Fruit fly (Drosophila melanogaster) whole organism, embryonic: Measurements from ENCODE around the gene CG3841.

Experiments used
- BEAF-32 ChIP-seq: fragments of 200-800 bp; sonication (Bioruptor generic); optimal IDR thresholded peaks from 3 replicates; lab custom pipeline; 2017; ENCODE audit warnings: missing biosample characterization, missing genetic modification characterization, mild to moderate bottlenecking, moderate library complexity, missing genetic modification reagents
- CG10366 ChIP-seq: fragments of 200-800 bp; sonication (Bioruptor generic); IDR thresholded peaks from 2 replicates; pipeline ENCODE4 v1.3.6; 2022; ENCODE audit warnings: missing biosample characterization, missing genetic modification characterization
- CG12155 ChIP-seq: fragments of 200-800 bp; sonication (Bioruptor generic); optimal IDR thresholded peaks from 3 replicates; lab custom pipeline; 2016; ENCODE audit warnings: missing biosample characterization, missing genetic modification characterization
- CG12299 ChIP-seq: fragments of 200-800 bp; sonication (Bioruptor generic); optimal IDR thresholded peaks from 2 replicates; lab custom pipeline; 2018; ENCODE audit warnings: missing biosample characterization, mild to moderate bottlenecking, missing genetic modification characterization
- CG13894 ChIP-seq: fragments of 200-800 bp; sonication (Bioruptor generic); optimal IDR thresholded peaks from 3 replicates; lab custom pipeline; 2018; ENCODE audit warnings: missing biosample characterization, mild to moderate bottlenecking, missing genetic modification characterization, moderate library complexity
- CG14965 ChIP-seq: fragments of 200-800 bp; sonication (Bioruptor generic); optimal IDR thresholded peaks from 2 replicates; lab custom pipeline; 2016; ENCODE audit warnings: missing biosample characterization, missing genetic modification characterization, borderline replicate concordance
- CG15011 ChIP-seq: fragments of 200-800 bp; sonication (Bioruptor generic); optimal IDR thresholded peaks from 3 replicates; lab custom pipeline; 2018; ENCODE audit warnings: missing biosample characterization, mild to moderate bottlenecking, missing genetic modification characterization
- CG15601 ChIP-seq: fragments of 200-800 bp; sonication (Bioruptor generic); optimal IDR thresholded peaks from 3 replicates; lab custom pipeline; 2019; ENCODE audit warnings: missing biosample characterization, mild to moderate bottlenecking, missing genetic modification characterization, moderate library complexity
- CG17359 ChIP-seq: fragments of 200-800 bp; sonication (Bioruptor generic); optimal IDR thresholded peaks from 3 replicates; lab custom pipeline; 2018; ENCODE audit warnings: missing biosample characterization, mild to moderate bottlenecking, missing genetic modification characterization, moderate library complexity
- CG17612 ChIP-seq: fragments of 200-800 bp; sonication (Bioruptor generic); IDR thresholded peaks from 2 replicates; pipeline ENCODE4 v1.3.6; 2022; ENCODE audit warnings: missing biosample characterization, missing genetic modification characterization
- CG3281 ChIP-seq: fragments of 200-800 bp; sonication (Bioruptor generic); optimal IDR thresholded peaks from 3 replicates; lab custom pipeline; 2017; ENCODE audit warnings: missing biosample characterization, mild to moderate bottlenecking, missing genetic modification characterization
- CG6175 ChIP-seq: fragments of 200-800 bp; sonication (Bioruptor generic); IDR thresholded peaks from 3 replicates; pipeline ENCODE4 v1.3.6; 2022; ENCODE audit warnings: missing biosample characterization, missing genetic modification characterization
- CG9437 ChIP-seq: fragments of 200-800 bp; sonication (Bioruptor generic); optimal IDR thresholded peaks from 2 replicates; lab custom pipeline; 2018; ENCODE audit warnings: missing biosample characterization, mild to moderate bottlenecking, missing genetic modification characterization
- CG9797 ChIP-seq: fragments of 200-800 bp; sonication (Bioruptor generic); optimal IDR thresholded peaks from 3 replicates; lab custom pipeline; 2018; ENCODE audit warnings: missing biosample characterization, mild to moderate bottlenecking, missing genetic modification characterization
- CG9876 ChIP-seq: fragments of 200-800 bp; sonication (Bioruptor generic); optimal IDR thresholded peaks from 2 replicates; lab custom pipeline; 2016; ENCODE audit warnings: missing biosample characterization, missing genetic modification characterization
- CG9932 ChIP-seq: fragments of 200-800 bp; sonication (Bioruptor generic); IDR thresholded peaks from 2 replicates; pipeline ENCODE4 v1.3.6; 2022; ENCODE audit warnings: missing biosample characterization, missing genetic modification characterization
- D ChIP-seq, 2 experiments: fragments of 200-800 bp in 1 of 2; fragments of >200 bp in 1 of 2; sonication (Bioruptor generic) in 1 of 2; optimal IDR thresholded peaks; 2 replicates in 1 of 2; 3 replicates in 1 of 2; lab custom pipeline; 2017; ENCODE audit warnings: mild to moderate bottlenecking in 1 of 2, missing biosample characterization in 1 of 2, missing genetic modification characterization in 1 of 2, missing genetic modification reagents in 1 of 2
- D19B ChIP-seq: fragments of 200-800 bp; sonication (Bioruptor generic); optimal IDR thresholded peaks from 2 replicates; lab custom pipeline; 2017; ENCODE audit warnings: missing biosample characterization, mild to moderate bottlenecking, missing genetic modification characterization
- Dad ChIP-seq: fragments of 200-800 bp; sonication (Bioruptor generic); optimal IDR thresholded peaks from 3 replicates; lab custom pipeline; 2016; ENCODE audit warnings: missing biosample characterization, missing genetic modification characterization
- Dbx ChIP-seq: fragments of 200-800 bp; sonication (Bioruptor generic); IDR thresholded peaks from 3 replicates; pipeline ENCODE4 v1.3.6; 2022; ENCODE audit warnings: missing biosample characterization, missing genetic modification characterization
- Eip74EF ChIP-seq, 2 experiments: fragments of 200-800 bp in 1 of 2; fragments of >200 bp in 1 of 2; sonication (Bioruptor generic) in 1 of 2; optimal IDR thresholded peaks; 2 replicates each; lab custom pipeline; 2017 to 2019; ENCODE audit warnings: missing biosample characterization in 2 of 2, missing genetic modification characterization in 2 of 2, mild to moderate bottlenecking in 1 of 2, moderate library complexity in 1 of 2
- Gsc ChIP-seq: fragments of 200-800 bp; sonication (Bioruptor generic); IDR thresholded peaks from 2 replicates; pipeline ENCODE4 v1.3.6; 2022; ENCODE audit warnings: missing biosample characterization, missing genetic modification characterization
- Hr78 ChIP-seq, 2 experiments: fragments of 200-800 bp in 1 of 2; fragments of >200 bp in 1 of 2; sonication (Bioruptor generic) in 1 of 2; optimal IDR thresholded peaks; 2 replicates each; lab custom pipeline; 2017 to 2019; ENCODE audit warnings: missing biosample characterization in 2 of 2, missing genetic modification characterization in 2 of 2, mild to moderate bottlenecking in 1 of 2, moderate library complexity in 1 of 2
- Max ChIP-seq: fragments of 200-800 bp; sonication (Bioruptor generic); optimal IDR thresholded peaks from 2 replicates; lab custom pipeline; 2016; ENCODE audit warnings: missing biosample characterization, mild to moderate bottlenecking, missing genetic modification characterization
- Mrtf ChIP-seq: fragments of 200-800 bp; sonication (Bioruptor generic); IDR thresholded peaks from 3 replicates; pipeline ENCODE4 v1.3.6; 2022; ENCODE audit warnings: missing biosample characterization, missing genetic modification characterization
- Opbp ChIP-seq: fragments of 200-800 bp; sonication (Bioruptor generic); IDR thresholded peaks from 3 replicates; pipeline ENCODE4 v1.3.6; 2022; ENCODE audit warnings: missing biosample characterization, missing genetic modification characterization; ENCODE audit not compliant: partially characterized antibody
- Optix ChIP-seq: fragments of 200-800 bp; sonication (Bioruptor generic); IDR thresholded peaks from 3 replicates; pipeline ENCODE4 v1.3.6; 2022; ENCODE audit warnings: missing biosample characterization, missing genetic modification characterization
- PHDP ChIP-seq: fragments of 200-800 bp; sonication (Bioruptor generic); optimal IDR thresholded peaks from 3 replicates; lab custom pipeline; 2018; ENCODE audit warnings: missing biosample characterization, mild to moderate bottlenecking, missing genetic modification characterization, moderate library complexity
- Spps ChIP-seq: fragments of 200-800 bp; sonication (Bioruptor generic); optimal IDR thresholded peaks from 2 replicates; lab custom pipeline; 2018; ENCODE audit warnings: missing biosample characterization, mild to moderate bottlenecking, missing genetic modification characterization
- corto ChIP-seq: fragments of 200-800 bp; sonication (Bioruptor generic); optimal IDR thresholded peaks from 2 replicates; lab custom pipeline; 2016; ENCODE audit warnings: missing biosample characterization, mild to moderate bottlenecking, missing genetic modification characterization, moderate library complexity
- crp ChIP-seq, 2 experiments: fragments of 200-800 bp; sonication (Bioruptor generic); optimal IDR thresholded peaks; 2 replicates in 1 of 2; 3 replicates in 1 of 2; lab custom pipeline; 2017; ENCODE audit warnings: missing biosample characterization in 2 of 2, missing genetic modification characterization in 2 of 2, mild to moderate bottlenecking in 1 of 2, moderate library complexity in 1 of 2
- dati ChIP-seq: fragments of 200-800 bp; sonication (Bioruptor generic); IDR thresholded peaks from 2 replicates; pipeline ENCODE4 v1.3.6; 2022; ENCODE audit warnings: missing biosample characterization, missing genetic modification characterization
- fd3F ChIP-seq: fragments of 200-800 bp; sonication (Bioruptor generic); optimal IDR thresholded peaks from 2 replicates; lab custom pipeline; 2018; ENCODE audit warnings: missing biosample characterization, mild to moderate bottlenecking, missing genetic modification characterization, moderate library complexity
- grau ChIP-seq: fragments of 200-800 bp; optimal IDR thresholded peaks from 3 replicates; lab custom pipeline; 2019; ENCODE audit warnings: missing biosample characterization, mild to moderate bottlenecking, missing genetic modification characterization, moderate library complexity
- lilli ChIP-seq: fragments of 200-800 bp; sonication (Bioruptor generic); optimal IDR thresholded peaks from 3 replicates; lab custom pipeline; 2016; ENCODE audit warnings: missing biosample characterization, missing genetic modification characterization
- maf-S ChIP-seq: fragments of 200-800 bp; sonication (Bioruptor generic); optimal IDR thresholded peaks from 2 replicates; lab custom pipeline; 2016; ENCODE audit warnings: missing biosample characterization, missing genetic modification characterization
- mirr ChIP-seq: fragments of 200-800 bp; sonication (Bioruptor generic); optimal IDR thresholded peaks from 3 replicates; lab custom pipeline; 2018; ENCODE audit warnings: missing biosample characterization, mild to moderate bottlenecking, missing genetic modification characterization
- repo ChIP-seq: fragments of 200-800 bp; sonication (Bioruptor generic); optimal IDR thresholded peaks from 2 replicates; lab custom pipeline; 2016; ENCODE audit warnings: missing biosample characterization, missing genetic modification characterization
- salm ChIP-seq: fragments of 200-800 bp; sonication (Bioruptor generic); optimal IDR thresholded peaks from 2 replicates; lab custom pipeline; 2018; ENCODE audit warnings: missing biosample characterization, mild to moderate bottlenecking, missing genetic modification characterization
- sens ChIP-seq: fragments of 200-800 bp; sonication (Bioruptor generic); peaks from one replicate; lab custom pipeline; 2016; ENCODE audit warnings: missing biosample characterization, missing genetic modification characterization
- sim ChIP-seq: fragments of 200-800 bp; sonication (Bioruptor generic); IDR thresholded peaks from 2 replicates; pipeline ENCODE4 v1.3.6; 2022; ENCODE audit warnings: missing biosample characterization, missing genetic modification characterization
- slou ChIP-seq: fragments of 200-800 bp; sonication (Bioruptor generic); optimal IDR thresholded peaks from 3 replicates; lab custom pipeline; 2016; ENCODE audit warnings: missing biosample characterization, missing genetic modification characterization
- sob ChIP-seq: fragments of 200-800 bp; sonication (Bioruptor generic); IDR thresholded peaks from 2 replicates; pipeline ENCODE4 v1.3.6; 2022; ENCODE audit warnings: missing biosample characterization, missing genetic modification characterization
- sqz ChIP-seq: fragments of 200-800 bp; sonication (Bioruptor generic); optimal IDR thresholded peaks from 3 replicates; lab custom pipeline; 2018; ENCODE audit warnings: missing biosample characterization, mild to moderate bottlenecking, missing genetic modification characterization
- stc ChIP-seq: fragments of 200-800 bp; sonication (Bioruptor generic); IDR thresholded peaks from 2 replicates; pipeline ENCODE4 v1.3.6; 2022; ENCODE audit warnings: missing biosample characterization, missing genetic modification characterization
- tna ChIP-seq: fragments of 200-800 bp; sonication (Bioruptor generic); IDR thresholded peaks from 2 replicates; pipeline ENCODE4 v1.3.6; 2022; ENCODE audit warnings: missing biosample characterization, missing genetic modification characterization; ENCODE audit not compliant: partially characterized antibody
- toy ChIP-seq: fragments of 200-800 bp; sonication (Bioruptor generic); IDR thresholded peaks from 2 replicates; pipeline ENCODE4 v1.3.6; 2022; ENCODE audit warnings: missing biosample characterization, missing genetic modification characterization

The CG3841 gene

DNA sequence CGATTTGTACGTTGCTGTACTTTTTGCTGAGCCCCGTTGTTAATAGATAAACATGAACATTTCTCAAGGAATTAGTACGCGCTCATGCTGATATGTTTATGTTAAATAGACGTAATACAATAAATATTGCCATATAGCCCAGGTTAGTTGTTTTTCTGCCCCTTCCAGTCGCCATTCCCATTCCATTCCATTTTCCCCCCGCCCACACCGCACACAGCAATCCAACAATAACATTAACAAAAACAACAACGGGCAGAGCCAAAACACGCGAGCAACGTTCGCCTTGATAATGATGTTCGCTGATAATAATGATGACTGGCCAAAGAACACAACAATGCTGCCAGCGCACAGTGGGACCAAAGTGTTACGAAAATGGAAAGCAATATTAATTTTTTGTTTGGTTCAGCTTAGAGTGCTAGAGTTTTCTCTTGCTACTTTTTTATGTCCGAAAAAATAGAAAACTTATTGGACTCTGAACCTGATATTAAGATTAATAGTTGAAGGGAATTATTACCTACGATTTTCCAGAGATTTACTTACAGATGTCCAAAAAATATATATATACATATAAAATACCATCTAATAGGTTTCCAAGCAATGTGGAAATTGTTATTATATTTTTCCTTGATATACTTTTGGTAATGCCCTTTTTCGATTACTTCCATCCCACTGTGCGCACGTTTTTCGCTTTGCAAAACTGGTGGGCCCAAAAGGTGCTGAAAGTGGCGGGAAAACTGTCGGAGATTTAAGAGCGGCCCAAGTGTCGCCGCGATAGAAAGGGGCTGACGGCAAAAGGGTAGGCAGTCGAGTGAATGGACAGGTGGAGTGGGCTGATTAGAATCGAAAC lies 19.5 kb upstream of the CG3841 start (continued):
- peak; percentile 71; the same call in 1 of the 2 replicates for TF ChIP-seq CG17612 (GFP tag; lab: Robert Waterston, UW)
- peak; percentile 97 for TF ChIP-seq grau (tag; lab: Kevin White, UChicago)
- peak; percentile 92 for TF ChIP-seq Spps (tag; lab: Kevin White, UChicago)
- peak; percentile 93 for TF ChIP-seq salm (tag; lab: Kevin White, UChicago)
- TF ChIP-seq CG13894 (tag; lab: Kevin White, UChicago) = peak; percentile 94
- peak; percentile 96 for TF ChIP-seq sens (GFP tag; lab: Kevin White, UChicago)
- no peak for TF ChIP-seq D (optimal IDR thresholded peaks at IDR 0.05; lab: Kevin White, UChicago)
- peak; percentile 96 for TF ChIP-seq D (GFP tag; optimal IDR thresholded peaks at IDR 0.05; lab: Kevin White, UChicago)
- TF ChIP-seq CG3281 (GFP tag; lab: Kevin White, UChicago) = peak; percentile 98
- TF ChIP-seq sqz (GFP tag; lab: Kevin White, UChicago) = peak; percentile 95
- peak; percentile 58 for TF ChIP-seq maf-S
- TF ChIP-seq CG15011 = peak; percentile 95
- TF ChIP-seq sim (GFP tag; lab: Robert Waterston, UW) = peak; percentile 76; the same call in 1 of the 2 replicates
- peak; percentile 95 for TF ChIP-seq lilli
- peak; percentile 90 for TF ChIP-seq stc (GFP tag; lab: Robert Waterston, UW)
- peak; percentile 89 for TF ChIP-seq Mrtf
- peak; percentile 92 for TF ChIP-seq slou (GFP tag; lab: Kevin White, UChicago)
- peak; percentile 92 for TF ChIP-seq CG12155 (GFP tag; lab: Kevin White, UChicago)
- TF ChIP-seq CG17359 (tag; lab: Kevin White, UChicago) = peak; percentile 94
- TF ChIP-seq mirr (GFP tag; lab: Kevin White, UChicago) = peak; percentile 64
- TF ChIP-seq dati = peak; percentile 67; the same call in 1 of the 2 replicates
- 0 out of 2 replicates have a peak, but pooled peaks have one; percentile 22 for TF ChIP-seq tna (GFP tag; lab: Robert Waterston, UW)
- no peak for TF ChIP-seq Optix (GFP tag; lab: Robert Waterston, UW)
- TF ChIP-seq CG9932 = peak; percentile 89
- peak; percentile 72 for TF ChIP-seq toy
- peak; percentile 96 for TF ChIP-seq PHDP (tag; lab: Kevin White, UChicago)
- TF ChIP-seq Eip74EF (GFP tag; optimal IDR thresholded peaks at IDR 0.05; lab: Kevin White, UChicago) = peak in 1 of 2 experiments; percentile 95
- TF ChIP-seq CG9797 = no peak
- peak; percentile 92 for TF ChIP-seq Dbx (GFP tag; lab: Robert Waterston, UW)
- TF ChIP-seq Opbp = no peak
- peak; percentile 90 for TF ChIP-seq sob (GFP tag; lab: Robert Waterston, UW)
- peak; percentile 80 for TF ChIP-seq Dad
- TF ChIP-seq CG9876 (GFP tag; lab: Kevin White, UChicago) = peak; percentile 66
- peak; percentile 87 for TF ChIP-seq corto (GFP tag; lab: Kevin White, UChicago)
- peak; percentile 49 for TF ChIP-seq repo (GFP tag; lab: Kevin White, UChicago)
- TF ChIP-seq BEAF-32 (GFP tag; lab: Kevin White, UChicago) = peak; percentile 19
- peak; percentile 95 for TF ChIP-seq CG12299 (tag; lab: Kevin White, UChicago)
- TF ChIP-seq CG10366 (GFP tag; lab: Robert Waterston, UW) = peak; percentile 85
- TF ChIP-seq fd3F (GFP tag; lab: Kevin White, UChicago) = peak; percentile 95
- peak; percentile 95 for TF ChIP-seq CG9437
- peak; percentile 98 for TF ChIP-seq Max
- peak; percentile 66 for TF ChIP-seq Gsc (GFP tag; lab: Robert Waterston, UW)
- peak; percentile 89 for TF ChIP-seq CG15601 (tag; lab: Kevin White, UChicago)
- TF ChIP-seq CG6175 (GFP tag; lab: Robert Waterston, UW) = peak; percentile 65; the same call in 2 of the 3 replicates
- no peak for TF ChIP-seq CG14965 (GFP tag; lab: Kevin White, UChicago)
- peak in 1 of 2 experiments; percentile 87 for TF ChIP-seq Hr78 (GFP tag; optimal IDR thresholded peaks at IDR 0.05; lab: Kevin White, UChicago)
- TF ChIP-seq crp (GFP tag; optimal IDR thresholded peaks at IDR 0.05; lab: Kevin White, UChicago) = peak; percentile 9 to 64
- peak; percentile 94 for TF ChIP-seq D19B (GFP tag; lab: Kevin White, UChicago)
